Worm (Caenorhabditis elegans): ENCODE data around the gene idpp-7.

ce11 chrIV:12744713-12745112 lies 24.9 kb downstream of the idpp-7 start, which contains the start of gene C36H8.1:
- TF ChIP-seq ama-1 (optimal IDR thresholded peaks at IDR 0.05) (no peak), B0310.2 (tag; optimal IDR thresholded peaks at IDR 0.05) (no peak), hmg-4 (GFP tag; optimal IDR thresholded peaks at IDR 0.05) (no peak), scrt-1 (GFP tag; IDR thresholded peaks at IDR 0.05) (no peak), hnd-1 (tag; optimal IDR thresholded peaks at IDR 0.05) (no peak)
